Fruit fly (Drosophila melanogaster) whole organism, wandering third instar larva: ENCODE data around the gene CG14995.

Experiments
- Dif ChIP-seq: fragments of 200-275, 200-300 bp; sonication (Bioruptor generic); optimal IDR thresholded peaks from 2 replicates; lab custom pipeline; 2018; ENCODE audit warnings: missing biosample characterization, missing genetic modification characterization; ENCODE audit not compliant: partially characterized antibody
- Myc ChIP-seq: fragments of >200 bp; optimal IDR thresholded peaks from 2 replicates; lab custom pipeline; 2017
- Sp1 ChIP-seq: fragments of 200-800 bp; sonication (Bioruptor generic); optimal IDR thresholded peaks from 3 replicates; lab custom pipeline; 2019; ENCODE audit warnings: missing biosample characterization, mild to moderate bottlenecking, missing genetic modification characterization, moderate library complexity
- br ChIP-seq: fragments of 200-800 bp; sonication (Bioruptor generic); optimal IDR thresholded peaks from 2 replicates; lab custom pipeline; 2016; ENCODE audit warnings: missing biosample characterization, missing genetic modification characterization
- brk ChIP-seq: fragments of 200-800 bp; sonication (Bioruptor generic); optimal IDR thresholded peaks from 2 replicates; lab custom pipeline; 2016; ENCODE audit warnings: missing biosample characterization, mild to moderate bottlenecking, missing genetic modification characterization
- h ChIP-seq: fragments of 200-800 bp; sonication (Bioruptor generic); optimal IDR thresholded peaks from 3 replicates; lab custom pipeline; 2016; ENCODE audit warnings: missing biosample characterization, mild to moderate bottlenecking, missing genetic modification characterization
- pan ChIP-seq: fragments of >200 bp; optimal IDR thresholded peaks from 2 replicates; lab custom pipeline; 2017
- psq ChIP-seq: fragments of 200-800 bp; sonication (Bioruptor generic); optimal IDR thresholded peaks from 3 replicates; lab custom pipeline; 2017; ENCODE audit warnings: missing biosample characterization, mild to moderate bottlenecking, missing genetic modification characterization, moderate library complexity

DNA sequence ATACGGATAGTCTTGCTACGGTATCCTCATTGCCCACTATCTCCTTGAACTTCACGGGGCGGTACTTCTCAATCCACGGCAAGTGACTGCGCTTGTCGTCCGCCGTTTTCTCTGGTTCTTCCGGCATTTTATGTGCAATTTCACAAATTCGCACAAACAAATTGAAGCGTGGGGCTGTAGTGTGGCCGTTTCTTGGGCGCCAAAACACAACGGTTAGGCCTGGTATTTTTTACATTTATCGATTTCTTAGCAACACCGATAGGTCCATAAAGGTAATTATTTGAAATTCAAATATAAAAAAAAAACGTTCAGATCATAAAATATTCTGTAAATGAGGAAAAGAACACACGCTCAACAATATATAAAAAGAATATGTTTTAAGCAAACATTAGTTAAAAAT is 32.8 kb upstream of the CG14995 start, which contains the start of gene RfC4:
- TF ChIP-seq brk (GFP tag; lab: Kevin White, UChicago) (no peak), h (GFP tag; lab: Kevin White, UChicago) (no peak), br (GFP tag; lab: Kevin White, UChicago) (no peak), pan (lab: Kevin White, UChicago) (no peak), Dif (GFP tag; lab: Kevin White, UChicago) (no peak), Myc (lab: Kevin White, UChicago) (no peak), Sp1 (no peak), psq (no peak)
